Fruit fly (Drosophila melanogaster): ENCODE results near the gene CG14322.
A peak's percentile ranks its signal among the peaks of the same experiment; 100 is the strongest.

CG14322 gene

dm6 chr3R:17603717-17604116 is 43.8 kb upstream of the CG14322 start (continued):
- TF ChIP-seq ind (GFP tag; optimal IDR thresholded peaks at IDR 0.05) (no peak), E2f1 (GFP tag; IDR thresholded peaks at IDR 0.05) (no peak), Six4 (GFP tag; optimal IDR thresholded peaks at IDR 0.05) (no peak), Lpt (GFP tag; optimal IDR thresholded peaks at IDR 0.05) (no peak), zfh2 (GFP tag; optimal IDR thresholded peaks at IDR 0.05) (no peak), pho (GFP tag; optimal IDR thresholded peaks at IDR 0.05) (no peak), HLH4C (GFP tag; IDR thresholded peaks at IDR 0.05; ENCODE audit: partially characterized antibody) (0 out of 3 replicates have a peak, but pooled peaks have one; percentile 14), pzg (GFP tag; optimal IDR thresholded peaks at IDR 0.05) (peak; percentile 19), Side (GFP tag; optimal IDR thresholded peaks at IDR 0.05) (no peak), pan (optimal IDR thresholded peaks at IDR 0.05) (no peak), pan (GFP tag; optimal IDR thresholded peaks at IDR 0.05 in 1 of 2, IDR thresholded peaks at IDR 0.05 in 1 of 2) (no peak), Rfx (GFP tag; IDR thresholded peaks at IDR 0.05) (0 out of 2 replicates have a peak, but pooled peaks have one; percentile 12), Blimp-1 (GFP tag; optimal IDR thresholded peaks at IDR 0.05) (no peak), Adf1 (GFP tag; IDR thresholded peaks at IDR 0.05) (peak; percentile 43; the same call in 1 of the 2 replicates), CG30431 (GFP tag; optimal IDR thresholded peaks at IDR 0.05) (no peak), Jarid2 (GFP tag; optimal IDR thresholded peaks at IDR 0.05) (no peak), hkb (optimal IDR thresholded peaks at IDR 0.05) (no peak), hkb (GFP tag; IDR thresholded peaks at IDR 0.05) (no peak), CG33557 (GFP tag; optimal IDR thresholded peaks at IDR 0.05) (no peak), CG7987 (GFP tag; optimal IDR thresholded peaks at IDR 0.05) (no peak), Ssrp (tag; optimal IDR thresholded peaks at IDR 0.05) (no peak), CG4424 (GFP tag; optimal IDR thresholded peaks at IDR 0.05) (no peak), CG4328 (GFP tag; optimal IDR thresholded peaks at IDR 0.05) (no peak), inv (GFP tag; IDR thresholded peaks at IDR 0.05; ENCODE audit: partially characterized antibody) (0 out of 2 replicates have a peak, but pooled peaks have one; percentile 23), CG2889 (GFP tag; IDR thresholded peaks at IDR 0.05) (no peak), mld (GFP tag; IDR thresholded peaks at IDR 0.05; ENCODE audit: partially characterized antibody) (no peak), HHEX (GFP tag; optimal IDR thresholded peaks at IDR 0.05) (no peak), Dek (tag; optimal IDR thresholded peaks at IDR 0.05) (peak; percentile 23), CG13287 (GFP tag; IDR thresholded peaks at IDR 0.05; ENCODE audit: partially characterized antibody) (peak; percentile 43), caup (GFP tag; optimal IDR thresholded peaks at IDR 0.05; ENCODE audit: severe bottlenecking) (no peak), hbn (GFP tag; IDR thresholded peaks at IDR 0.05; ENCODE audit: partially characterized antibody) (no peak), cas (GFP tag; IDR thresholded peaks at IDR 0.05) (no peak), ERR (GFP tag; optimal IDR thresholded peaks at IDR 0.05) (no peak), MESR4 (GFP tag; optimal IDR thresholded peaks at IDR 0.05) (no peak), CG8924 (tag; optimal IDR thresholded peaks at IDR 0.05) (no peak), abd-A (tag; optimal IDR thresholded peaks at IDR 0.05) (peak; percentile 93), CG1603 (tag; optimal IDR thresholded peaks at IDR 0.05) (peak; percentile 18), CG32772 (GFP tag; IDR thresholded peaks at IDR 0.05) (no peak), Kr (GFP tag; optimal IDR thresholded peaks at IDR 0.05) (peak; percentile 30), sna (GFP tag; IDR thresholded peaks at IDR 0.05; ENCODE audit: partially characterized antibody) (no peak), CG7372 (GFP tag; IDR thresholded peaks at IDR 0.05) (peak; percentile 92), Opbp (GFP tag; IDR thresholded peaks at IDR 0.05; ENCODE audit: partially characterized antibody) (peak; percentile 46; the same call in 1 of the 3 replicates), mirr (GFP tag; optimal IDR thresholded peaks at IDR 0.05) (peak; percentile 85), jing (GFP tag; optimal IDR thresholded peaks at IDR 0.05) (no peak), CG18262 (tag; optimal IDR thresholded peaks at IDR 0.05) (no peak), nmo (GFP tag; optimal IDR thresholded peaks at IDR 0.05) (no peak), CG8478 (optimal IDR thresholded peaks at IDR 0.05) (peak; percentile 91), CG14667 (GFP tag; IDR thresholded peaks at IDR 0.05) (no peak), wor (GFP tag; IDR thresholded peaks at IDR 0.05) (no peak), danr (GFP tag; IDR thresholded peaks at IDR 0.05) (no peak), hth (optimal IDR thresholded peaks at IDR 0.05) (no peak), lbe (GFP tag; optimal IDR thresholded peaks at IDR 0.05) (no peak)
